Fruit fly (Drosophila melanogaster): ENCODE measurements around the gene CG14969.

The CG14969 gene

dm6 chr3L:3373994-3374623 is 39.3 kb upstream of the CG14969 start, which contains the start of the genes Ythdc1 and CG12010:
Ythdc1 (minus strand) TSS chr3L:3374170.
CG12010 (plus strand) TSS chr3L:3374282.
- TF ChIP-seq Gug (GFP tag; IDR thresholded peaks at IDR 0.05) (no peak), ssp (GFP tag; IDR thresholded peaks at IDR 0.05) (peak; percentile 91), tap (tag; optimal IDR thresholded peaks at IDR 0.05) (no peak), CG12942 (GFP tag; optimal IDR thresholded peaks at IDR 0.05) (no peak), CG6791 (GFP tag; IDR thresholded peaks at IDR 0.05; ENCODE audit: partially characterized antibody) (peak; percentile 96), abd-A (tag; optimal IDR thresholded peaks at IDR 0.05) (no peak), E2f1 (GFP tag; IDR thresholded peaks at IDR 0.05) (no peak), ato (GFP tag; IDR thresholded peaks at IDR 0.05; ENCODE audit: partially characterized antibody) (peak; percentile 94), salm (tag; optimal IDR thresholded peaks at IDR 0.05) (no peak), CG17829 (tag; optimal IDR thresholded peaks at IDR 0.05) (peak; percentile 41), stwl (tag; optimal IDR thresholded peaks at IDR 0.05) (peak; percentile 77), B-H1 (GFP tag; IDR thresholded peaks at IDR 0.05) (no peak), CG13123 (GFP tag; optimal IDR thresholded peaks at IDR 0.05) (no peak), zfh1 (GFP tag; IDR thresholded peaks at IDR 0.05) (no peak), ab (GFP tag; optimal IDR thresholded peaks at IDR 0.05) (no peak), CG13424 (tag; optimal IDR thresholded peaks at IDR 0.05) (no peak), CG6175 (GFP tag; IDR thresholded peaks at IDR 0.05) (no peak), HmgZ (tag; optimal IDR thresholded peaks at IDR 0.05) (peak; percentile 82), pita (GFP tag; optimal IDR thresholded peaks at IDR 0.05) (no peak), cg (GFP tag; optimal IDR thresholded peaks at IDR 0.05) (peak; percentile 86), CG33557 (GFP tag; optimal IDR thresholded peaks at IDR 0.05) (no peak), CG8765 (GFP tag; IDR thresholded peaks at IDR 0.05) (no peak), Dip3 (GFP tag; optimal IDR thresholded peaks at IDR 0.05) (no peak), PHDP (tag; optimal IDR thresholded peaks at IDR 0.05) (no peak), CG2712 (tag; optimal IDR thresholded peaks at IDR 0.05) (peak; percentile 55), slou (GFP tag; optimal IDR thresholded peaks at IDR 0.05) (no peak), sc (optimal IDR thresholded peaks at IDR 0.05) (no peak), sc (GFP tag; optimal IDR thresholded peaks at IDR 0.05) (no peak), CG6765 (GFP tag; optimal IDR thresholded peaks at IDR 0.05) (no peak), twi (tag; optimal IDR thresholded peaks at IDR 0.05) (no peak), da (GFP tag; optimal IDR thresholded peaks at IDR 0.05) (no peak), az2 (GFP tag; optimal IDR thresholded peaks at IDR 0.05) (no peak), Six4 (GFP tag; optimal IDR thresholded peaks at IDR 0.05) (no peak), gsb-n (tag; optimal IDR thresholded peaks at IDR 0.05) (no peak), so (GFP tag; IDR thresholded peaks at IDR 0.05) (no peak), CG12391 (tag; optimal IDR thresholded peaks at IDR 0.05) (peak; percentile 7), Ravus (GFP tag; IDR thresholded peaks at IDR 0.05) (no peak), YL-1 (GFP tag; optimal IDR thresholded peaks at IDR 0.05) (peak; percentile 99), org-1 (GFP tag; optimal IDR thresholded peaks at IDR 0.05) (no peak), vvl (GFP tag; IDR thresholded peaks at IDR 0.05) (peak; percentile 36; the same call in 1 of the 2 replicates), CG18764 (GFP tag; optimal IDR thresholded peaks at IDR 0.05) (no peak), CG9215 (GFP tag; IDR thresholded peaks at IDR 0.05) (no peak), h (optimal IDR thresholded peaks at IDR 0.05) (no peak), Ets97D (GFP tag; optimal IDR thresholded peaks at IDR 0.05) (peak; percentile 30), CG15479 (GFP tag; optimal IDR thresholded peaks at IDR 0.05) (peak; percentile 78), tio (GFP tag; optimal IDR thresholded peaks at IDR 0.05) (no peak), Ptx1 (GFP tag; IDR thresholded peaks at IDR 0.05) (no peak), CG10267 (tag; optimal IDR thresholded peaks at IDR 0.05) (peak; percentile 44), hth (optimal IDR thresholded peaks at IDR 0.05) (no peak), CG11723 (GFP tag; optimal IDR thresholded peaks at IDR 0.05) (no peak), Aef1 (GFP tag; IDR thresholded peaks at IDR 0.05) (no peak), ci (GFP tag; IDR thresholded peaks at IDR 0.05) (peak; percentile 21; the same call in 1 of the 3 replicates)
